Worm (Caenorhabditis elegans) whole organism, young adult: Measurements from ENCODE around the gene sea-2.
A peak's percentile ranks its signal among the peaks of the same experiment; 100 is the strongest.

Experiments used
- B0035.1 ChIP-seq: sonication (generic microtip); optimal IDR thresholded peaks from 2 replicates; lab custom pipeline; 2016; ENCODE audit warnings: missing genetic modification characterization, mild to moderate bottlenecking, missing compliant biosample characterization, missing genotype, missing genetic modification reagents
- C17E4.6 ChIP-seq: fragments of 200-800 bp; sonication (Bioruptor generic); IDR thresholded peaks from 2 replicates; pipeline ENCODE4 v1.3.6; 2022; ENCODE audit warnings: missing genetic modification reagents, missing genetic modification characterization, missing compliant biosample characterization
- F52B5.7 ChIP-seq: sonication (generic microtip); optimal IDR thresholded peaks from 2 replicates; lab custom pipeline; 2016; ENCODE audit warnings: mild to moderate bottlenecking, missing genetic modification characterization, missing compliant biosample characterization
- F55B11.4 ChIP-seq: sonication (generic microtip); optimal IDR thresholded peaks from 2 replicates; lab custom pipeline; 2016; ENCODE audit warnings: missing compliant biosample characterization, missing genetic modification characterization, borderline replicate concordance; ENCODE audit not compliant: insufficient read depth
- F57C9.4 ChIP-seq: sonication (generic microtip); optimal IDR thresholded peaks from 2 replicates; lab custom pipeline; 2017; ENCODE audit warnings: mild to moderate bottlenecking, missing genetic modification characterization, missing compliant biosample characterization
- T07F8.4 ChIP-seq: sonication (generic microtip); optimal IDR thresholded peaks from 2 replicates; lab custom pipeline; 2016; ENCODE audit warnings: mild to moderate bottlenecking, missing genetic modification characterization, moderate library complexity, missing compliant biosample characterization
- Y56A3A.18 ChIP-seq: fragments of 200-800 bp; sonication (Bioruptor generic); IDR thresholded peaks from 2 replicates; pipeline ENCODE4 v1.3.6; 2022; ENCODE audit warnings: missing genetic modification reagents, missing genetic modification characterization, missing compliant biosample characterization
- akir-1 ChIP-seq: fragments of 200-800 bp; sonication (Bioruptor generic); optimal IDR thresholded peaks from 2 replicates; lab custom pipeline; 2018; ENCODE audit warnings: mild to moderate bottlenecking, missing genetic modification characterization, moderate library complexity, missing compliant biosample characterization
- atf-7 ChIP-seq: sonication (generic microtip); optimal IDR thresholded peaks from 2 replicates; lab custom pipeline; 2017; ENCODE audit warnings: mild to moderate bottlenecking, missing genetic modification characterization, missing compliant biosample characterization
- bed-1 ChIP-seq: fragments of 200-800 bp; sonication (Bioruptor generic); IDR thresholded peaks from 2 replicates; pipeline ENCODE4 v1.3.6; 2022; ENCODE audit warnings: missing genetic modification reagents, missing genetic modification characterization, missing compliant biosample characterization
- bed-2 ChIP-seq: fragments of 200-800 bp; sonication (Bioruptor generic); IDR thresholded peaks from 2 replicates; pipeline ENCODE4 v1.3.6; 2022; ENCODE audit warnings: missing genetic modification reagents, missing genetic modification characterization, missing compliant biosample characterization
- cebp-1 ChIP-seq, 2 experiments: fragments of 200-800 bp in 1 of 2; sonication (Bioruptor generic) in 1 of 2; sonication (generic microtip) in 1 of 2; IDR thresholded peaks in 1 of 2; optimal IDR thresholded peaks in 1 of 2; 2 replicates each; pipeline versions ENCODE4 v1.3.6 to Lab custom; 2017 to 2022; ENCODE audit warnings: missing compliant biosample characterization in 2 of 2, missing genetic modification characterization in 2 of 2, mild to moderate bottlenecking in 1 of 2, missing genetic modification reagents in 1 of 2, moderate library complexity in 1 of 2
- ceh-100 ChIP-seq: fragments of 200-800 bp; sonication (Bioruptor generic); IDR thresholded peaks from 2 replicates; pipeline ENCODE4 v1.3.6; 2022; ENCODE audit warnings: missing genetic modification reagents, missing genetic modification characterization, missing compliant biosample characterization
- ceh-40 ChIP-seq: fragments of 200-800 bp; sonication (Bioruptor generic); IDR thresholded peaks from 2 replicates; pipeline ENCODE4 v1.3.6; 2022; ENCODE audit warnings: missing genetic modification characterization, missing compliant biosample characterization
- ceh-58 ChIP-seq: fragments of 200-800 bp; sonication (Bioruptor generic); IDR thresholded peaks from 2 replicates; pipeline ENCODE4 v1.3.6; 2022; ENCODE audit warnings: missing genetic modification characterization, missing compliant biosample characterization
- dox-1 ChIP-seq: fragments of 200-800 bp; sonication (Bioruptor generic); IDR thresholded peaks from 2 replicates; pipeline ENCODE4 v1.3.6; 2022; ENCODE audit warnings: missing genetic modification reagents, missing genetic modification characterization, missing compliant biosample characterization
- egrh-3 ChIP-seq: fragments of 200-800 bp; sonication (Bioruptor generic); IDR thresholded peaks from 2 replicates; pipeline ENCODE4 v1.3.6; 2022; ENCODE audit warnings: missing genetic modification reagents, missing genetic modification characterization, missing compliant biosample characterization
- ets-4 ChIP-seq: fragments of 200-800 bp; sonication (Bioruptor generic); optimal IDR thresholded peaks from 2 replicates; lab custom pipeline; 2018; ENCODE audit warnings: mild to moderate bottlenecking, missing genetic modification characterization, missing compliant biosample characterization
- hmg-1.2 ChIP-seq: fragments of 200-800 bp; sonication (Bioruptor generic); IDR thresholded peaks from 2 replicates; pipeline ENCODE4 v1.3.6; 2022; ENCODE audit warnings: missing genetic modification reagents, missing genetic modification characterization, missing compliant biosample characterization
- hsf-1 ChIP-seq: fragments of 200-800 bp; sonication (Bioruptor generic); IDR thresholded peaks from 2 replicates; pipeline ENCODE4 v1.3.6; 2022; ENCODE audit warnings: missing genetic modification reagents, missing genetic modification characterization, missing compliant biosample characterization
- lag-1 ChIP-seq: fragments of 200-800 bp; sonication (Bioruptor generic); IDR thresholded peaks from 2 replicates; pipeline ENCODE4 v1.3.6; 2022; ENCODE audit warnings: missing genetic modification reagents, missing genetic modification characterization, missing compliant biosample characterization
- lin-26 ChIP-seq: fragments of 200-800 bp; sonication (Bioruptor generic); IDR thresholded peaks from 2 replicates; pipeline ENCODE4 v1.3.6; 2022; ENCODE audit warnings: missing genetic modification reagents, missing genetic modification characterization, missing compliant biosample characterization
- madf-3 ChIP-seq: fragments of 200-800 bp; sonication (Bioruptor generic); IDR thresholded peaks from 2 replicates; pipeline ENCODE4 v1.3.6; 2022; ENCODE audit warnings: missing genetic modification reagents, missing genetic modification characterization, missing compliant biosample characterization
- mcd-1 ChIP-seq: fragments of 200-800 bp; sonication (Bioruptor generic); IDR thresholded peaks from 2 replicates; pipeline ENCODE4 v1.3.6; 2022; ENCODE audit warnings: missing genetic modification reagents, missing genetic modification characterization, missing compliant biosample characterization
- nfyb-1 ChIP-seq: fragments of 200-800 bp; sonication (Bioruptor generic); IDR thresholded peaks from 2 replicates; pipeline ENCODE4 v1.3.6; 2022; ENCODE audit warnings: missing genetic modification reagents, missing genetic modification characterization, missing compliant biosample characterization
- nhr-179 ChIP-seq: sonication (generic microtip); optimal IDR thresholded peaks from 2 replicates; lab custom pipeline; 2016; ENCODE audit warnings: mild to moderate bottlenecking, missing genetic modification characterization, missing compliant biosample characterization
- rec-8 ChIP-seq, 2 experiments: sonication (generic microtip); optimal IDR thresholded peaks; 2 replicates each; lab custom pipeline; 2016; ENCODE audit warnings: mild to moderate bottlenecking in 2 of 2, missing genetic modification characterization in 2 of 2, missing genetic modification reagents in 2 of 2, missing genotype in 2 of 2, missing biosample characterization in 1 of 2, missing compliant biosample characterization in 1 of 2, moderate library complexity in 1 of 2
- sea-2 ChIP-seq: fragments of 200-800 bp; sonication (Bioruptor generic); IDR thresholded peaks from 2 replicates; pipeline ENCODE4 v1.3.6; 2022; ENCODE audit warnings: missing genetic modification characterization, missing compliant biosample characterization
- somi-1 ChIP-seq: fragments of 200-800 bp; sonication (Bioruptor generic); optimal IDR thresholded peaks from 2 replicates; lab custom pipeline; 2018; ENCODE audit warnings: mild to moderate bottlenecking, missing genetic modification characterization, missing compliant biosample characterization
- sptf-2 ChIP-seq: fragments of 200-800 bp; sonication (Bioruptor generic); optimal IDR thresholded peaks from 2 replicates; lab custom pipeline; 2018; ENCODE audit warnings: mild to moderate bottlenecking, missing genetic modification characterization, missing compliant biosample characterization
- zfh-2 ChIP-seq: fragments of 200-800 bp; sonication (Bioruptor generic); conservative IDR thresholded peaks from 2 replicates; pipeline ENCODE4 v1.3.6; 2022; ENCODE audit warnings: missing genetic modification reagents, missing genetic modification characterization, missing compliant biosample characterization
- zim-3 ChIP-seq: sonication (generic microtip); optimal IDR thresholded peaks from 2 replicates; lab custom pipeline; 2017; ENCODE audit warnings: mild to moderate bottlenecking, missing genetic modification characterization, moderate library complexity, missing compliant biosample characterization
- ztf-25 ChIP-seq: fragments of 200-800 bp; sonication (Bioruptor generic); IDR thresholded peaks from 2 replicates; pipeline ENCODE4 v1.3.6; 2022; ENCODE audit warnings: missing genetic modification reagents, missing genetic modification characterization, missing compliant biosample characterization
- ztf-3 ChIP-seq: fragments of 200-800 bp; sonication (Bioruptor generic); optimal IDR thresholded peaks from 2 replicates; lab custom pipeline; 2018; ENCODE audit warnings: mild to moderate bottlenecking, missing genetic modification characterization, missing compliant biosample characterization

Gene sea-2

DNA sequence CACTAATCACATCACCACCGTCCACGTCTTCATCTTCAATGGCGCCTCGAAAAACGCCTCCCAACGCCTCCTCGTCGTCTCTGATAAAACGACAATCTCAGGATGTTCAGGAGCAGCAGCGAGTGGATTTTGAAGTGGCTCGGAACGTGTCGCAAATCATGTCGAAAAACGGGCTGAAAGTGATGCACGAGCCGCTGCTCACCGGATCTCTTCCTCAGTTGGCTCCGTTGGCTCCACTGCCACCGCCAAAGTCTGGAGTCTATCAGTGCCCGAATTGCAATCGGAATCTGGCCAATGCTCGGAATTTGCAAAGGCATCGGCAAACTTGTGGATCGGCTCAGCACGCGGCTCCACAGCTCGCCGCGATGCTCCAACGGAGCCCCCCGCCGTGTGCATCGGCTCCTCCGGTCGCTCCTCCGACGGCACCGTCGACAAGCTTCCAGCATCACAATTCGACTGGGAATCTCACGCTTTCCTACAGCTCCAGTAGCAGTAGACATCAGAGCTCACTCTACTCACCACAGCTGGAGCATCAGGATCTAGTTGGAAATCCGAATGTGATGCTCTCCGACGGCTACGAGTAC is 14.2 kb downstream of the sea-2 start:
- no peak for TF ChIP-seq bed-2 (GFP tag; lab: Robert Waterston, UW)
- no peak for TF ChIP-seq hmg-1.2 (GFP tag; lab: Robert Waterston, UW)
- TF ChIP-seq nfyb-1: 0 out of 2 replicates have a peak, but pooled peaks have one; percentile 23
- no peak for TF ChIP-seq akir-1
- no peak for TF ChIP-seq hsf-1 (GFP tag; lab: Robert Waterston, UW)
- no peak for TF ChIP-seq Y56A3A.18
- TF ChIP-seq zfh-2 (GFP tag; lab: Robert Waterston, UW): peak; percentile 87
- TF ChIP-seq sea-2: peak; percentile 11; the same call in 1 of the 2 replicates
- TF ChIP-seq sptf-2 (GFP tag; lab: Kevin White, UChicago): peak; percentile 25
- peak; percentile 85 for TF ChIP-seq egrh-3 (GFP tag; lab: Robert Waterston, UW)
- no peak for TF ChIP-seq ets-4
- TF ChIP-seq mcd-1: 0 out of 2 replicates have a peak, but pooled peaks have one; percentile 33
- 0 out of 2 replicates have a peak, but pooled peaks have one; percentile 32 for TF ChIP-seq lin-26 (GFP tag; lab: Robert Waterston, UW)
- TF ChIP-seq F52B5.7: peak; percentile 38
- TF ChIP-seq F55B11.4: no peak

ce11 chrII:3965665-3966416 is 15.7 kb downstream of the sea-2 start:
- no peak for TF ChIP-seq ztf-25
- no peak for TF ChIP-seq ceh-58 (GFP tag; lab: Robert Waterston, UW)
- no peak for TF ChIP-seq nfyb-1
- no peak for TF ChIP-seq ztf-3 (GFP tag; lab: Kevin White, UChicago)
- TF ChIP-seq zfh-2 (GFP tag; lab: Robert Waterston, UW): peak; percentile 89
- no peak for TF ChIP-seq lin-26 (GFP tag; lab: Robert Waterston, UW)
- TF ChIP-seq bed-2 (GFP tag; lab: Robert Waterston, UW): no peak
- no peak for TF ChIP-seq atf-7 (tag; lab: Kevin White, UChicago)
- no peak for TF ChIP-seq zim-3 (tag; lab: Kevin White, UChicago)
- TF ChIP-seq madf-3 (GFP tag; lab: Robert Waterston, UW): no peak
- TF ChIP-seq F55B11.4: no peak
- no peak for TF ChIP-seq rec-8 (tag; optimal IDR thresholded peaks at IDR 0.05; lab: Kevin White, UChicago)
- TF ChIP-seq egrh-3 (GFP tag; lab: Robert Waterston, UW): peak; percentile 77; the same call in 1 of the 2 replicates
- TF ChIP-seq, all 124 proteins: peak for 2

- TF ChIP-seq nhr-179 (tag; lab: Kevin White, UChicago) (no peak), egrh-3 (GFP tag; lab: Robert Waterston, UW) (peak; percentile 57; the same call in 1 of the 2 replicates)
Observed at ce11 chrII:3967061-3967460, 16.9 kb downstream of the sea-2 start.

DNA sequence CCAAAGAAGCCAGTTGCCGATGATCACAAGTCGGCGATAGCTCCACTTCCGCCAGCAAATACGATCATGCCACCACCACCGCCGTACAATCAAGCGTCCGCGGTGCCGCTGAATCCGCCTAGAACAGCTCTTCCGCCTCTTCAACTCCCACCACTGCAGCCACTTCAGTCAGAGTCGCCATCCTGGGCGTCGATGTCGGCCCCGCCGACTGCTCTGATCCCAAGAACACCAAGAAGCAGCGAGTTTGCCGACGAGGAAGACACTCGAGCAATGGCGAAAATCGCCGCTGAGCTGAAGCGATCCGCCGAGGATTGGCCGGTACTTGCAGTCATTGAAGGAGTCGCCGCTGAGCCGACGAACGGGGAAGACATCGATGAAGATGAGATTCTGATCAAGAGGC is 17.9 kb downstream of the sea-2 start:
- TF ChIP-seq egrh-3 (GFP tag; lab: Robert Waterston, UW): peak; percentile 49; the same call in 1 of the 2 replicates
- 0 out of 2 replicates have a peak, but pooled peaks have one; percentile 55 for TF ChIP-seq lag-1 (GFP tag; lab: Robert Waterston, UW)
- no peak for TF ChIP-seq ceh-40 (GFP tag; lab: Robert Waterston, UW)
- TF ChIP-seq zfh-2 (GFP tag; lab: Robert Waterston, UW): peak; percentile 28; the same call in 1 of the 2 replicates

- TF ChIP-seq B0035.1 (tag; lab: Kevin White, UChicago) (no peak), zfh-2 (GFP tag; lab: Robert Waterston, UW) (peak; percentile 79; the same call in 1 of the 2 replicates), ztf-25 (0 out of 2 replicates have a peak, but pooled peaks have one; percentile 4), bed-1 (GFP tag; lab: Robert Waterston, UW) (no peak), sea-2 (0 out of 2 replicates have a peak, but pooled peaks have one; percentile 5), somi-1 (GFP tag; lab: Kevin White, UChicago) (no peak), cebp-1 (GFP tag; IDR thresholded peaks at IDR 0.05; lab: Robert Waterston, UW) (no peak), cebp-1 (tag; optimal IDR thresholded peaks at IDR 0.05; lab: Kevin White, UChicago) (peak; percentile 7), F57C9.4 (tag; lab: Kevin White, UChicago) (no peak), egrh-3 (GFP tag; lab: Robert Waterston, UW) (peak; percentile 87), T07F8.4 (no peak), ceh-100 (GFP tag; lab: Robert Waterston, UW) (no peak), dox-1 (GFP tag; lab: Robert Waterston, UW) (no peak), C17E4.6 (GFP tag; lab: Robert Waterston, UW) (no peak)
Observed at ce11 chrII:3968808-3969207, 18.6 kb downstream of the sea-2 start.
